Worm (Caenorhabditis elegans) whole organism, midembryonic: ENCODE measurements around the gene F21C10.13.

ENCODE experiments used
- cog-1 ChIP-seq: sonication (generic microtip); optimal IDR thresholded peaks from 2 replicates; lab custom pipeline; 2016; ENCODE audit warnings: missing genetic modification characterization, missing compliant biosample characterization
- flt-1 ChIP-seq: fragments of 200-800 bp; sonication (Bioruptor generic); IDR thresholded peaks from 2 replicates; pipeline ENCODE4 v1.3.6; 2022; ENCODE audit warnings: missing genetic modification characterization, missing compliant biosample characterization
- ref-1 ChIP-seq: fragments of 200-800 bp; sonication (Bioruptor generic); conservative IDR thresholded peaks from 2 replicates; pipeline ENCODE4 v1.3.6; 2022; ENCODE audit warnings: missing genetic modification reagents, missing genetic modification characterization, missing compliant biosample characterization

ce11 chrV:9152339-9152738, 30.2 kb downstream of the F21C10.13 start:
- TF ChIP-seq cog-1 (tag; lab: Kevin White, UChicago) = no peak
- no peak for TF ChIP-seq ref-1
- TF ChIP-seq flt-1 (GFP tag; lab: Robert Waterston, UW) = no peak
